Worm (Caenorhabditis elegans): ENCODE measurements around the gene F47B10.8.
A peak's percentile ranks its signal among the peaks of the same experiment; 100 is the strongest.

F47B10.8 gene

DNA sequence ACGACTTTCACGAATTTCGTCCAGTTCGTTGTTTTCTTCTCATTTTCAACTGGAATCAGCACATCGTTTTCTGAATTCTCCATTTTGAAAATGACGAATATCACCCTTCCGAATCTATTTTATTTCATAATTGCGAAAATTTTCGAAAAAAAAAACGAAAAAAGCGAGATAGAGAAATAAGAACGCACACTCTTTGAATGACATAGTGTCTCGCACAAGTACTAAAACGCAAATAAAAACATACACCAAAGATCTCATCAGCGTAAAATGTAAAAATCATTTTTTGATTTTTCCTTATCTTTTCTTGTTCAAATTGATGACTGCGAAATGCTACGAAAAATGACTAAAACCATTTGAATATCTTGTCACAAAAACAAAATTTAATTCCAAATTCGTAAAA, 46.3 kb downstream of the F47B10.8 start, which contains the start of gene pgp-8:
TSS of gene pgp-8 (minus strand) at position 101 of the 400 bp plus-strand sequence.
- TF ChIP-seq nhr-80 (tag; optimal IDR thresholded peaks at IDR 0.05) (peak; percentile 12), nhr-90 (tag; optimal IDR thresholded peaks at IDR 0.05) (no peak), K12H6.12 (tag; optimal IDR thresholded peaks at IDR 0.05) (no peak)

DNA sequence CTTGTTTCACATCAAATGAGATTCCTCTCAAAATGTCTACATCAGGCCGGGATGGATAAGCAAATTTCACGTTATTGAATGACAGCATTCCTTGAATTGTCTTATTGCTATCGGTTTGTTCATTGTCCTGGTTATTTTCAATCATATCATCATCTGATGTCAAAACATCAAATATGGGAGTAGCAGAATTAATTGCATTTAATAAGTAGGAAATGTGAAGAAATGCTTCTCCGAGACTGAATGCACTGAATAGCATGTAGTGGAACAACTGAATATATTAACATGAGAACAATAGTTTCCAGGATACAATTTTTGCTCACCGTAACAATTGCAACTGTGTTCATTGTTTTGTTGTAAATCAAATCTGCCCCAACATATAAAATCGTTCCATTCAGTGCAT, 48.0 kb downstream of the F47B10.8 start:
- no peak for TF ChIP-seq ekl-4 (GFP tag; IDR thresholded peaks at IDR 0.05)
- no peak for TF ChIP-seq F22D6.2 (tag; optimal IDR thresholded peaks at IDR 0.05)
- TF ChIP-seq lsl-1 (GFP tag; optimal IDR thresholded peaks at IDR 0.05): no peak
- no peak for TF ChIP-seq snpc-3.4 (tag; optimal IDR thresholded peaks at IDR 0.05)
- no peak for TF ChIP-seq B0019.2 (GFP tag; conservative IDR thresholded peaks at IDR 0.05)

DNA sequence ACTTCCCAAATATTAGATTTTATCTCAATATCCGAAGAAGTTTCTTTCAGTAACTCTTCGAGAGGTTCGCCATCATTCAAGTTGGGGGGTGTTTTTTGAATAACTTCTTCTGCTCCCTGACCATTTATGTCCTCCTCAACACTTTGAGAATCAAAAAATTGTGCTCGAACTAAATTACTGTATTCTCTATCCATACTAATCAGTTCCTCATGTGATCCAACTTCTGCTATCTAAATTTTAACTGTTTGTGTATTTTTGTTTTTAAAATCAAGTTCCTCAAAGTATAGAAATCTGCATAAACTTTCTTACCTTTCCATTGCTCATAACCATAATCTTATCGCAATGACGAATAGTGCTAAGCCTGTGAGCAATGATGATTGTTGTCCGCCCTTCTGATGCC, 48.9 kb downstream of the F47B10.8 start:
- no peak for TF ChIP-seq hmg-20 (GFP tag; IDR thresholded peaks at IDR 0.05)
- no peak for TF ChIP-seq sea-2 (GFP tag; IDR thresholded peaks at IDR 0.05)
- no peak for TF ChIP-seq unc-62 (GFP tag; optimal IDR thresholded peaks at IDR 0.05)
- no peak for TF ChIP-seq C06A6.2 (GFP tag; conservative IDR thresholded peaks at IDR 0.05)
- TF ChIP-seq F39B2.1 (GFP tag; IDR thresholded peaks at IDR 0.05): no peak
- TF ChIP-seq hmg-1.2 (GFP tag; IDR thresholded peaks at IDR 0.05): no peak
- TF ChIP-seq egrh-3 (GFP tag; IDR thresholded peaks at IDR 0.05): no peak
- no peak for TF ChIP-seq Y79H2A.3 (GFP tag; conservative IDR thresholded peaks at IDR 0.05)
- no peak for TF ChIP-seq fkh-3 (tag; optimal IDR thresholded peaks at IDR 0.05)
- no peak for TF ChIP-seq nfya-1 (tag; optimal IDR thresholded peaks at IDR 0.05; ENCODE audit: borderline replicate concordance, insufficient read depth)
- no peak for TF ChIP-seq madf-8 (GFP tag; conservative IDR thresholded peaks at IDR 0.05)
- TF ChIP-seq B0019.2 (GFP tag; conservative IDR thresholded peaks at IDR 0.05): no peak
- no peak for TF ChIP-seq ccch-3 (GFP tag; optimal IDR thresholded peaks at IDR 0.05)
- no peak for TF ChIP-seq snpc-1.1 (tag; optimal IDR thresholded peaks at IDR 0.05; ENCODE audit: insufficient read depth)
- TF ChIP-seq zfh-2 (GFP tag; conservative IDR thresholded peaks at IDR 0.05): no peak

DNA sequence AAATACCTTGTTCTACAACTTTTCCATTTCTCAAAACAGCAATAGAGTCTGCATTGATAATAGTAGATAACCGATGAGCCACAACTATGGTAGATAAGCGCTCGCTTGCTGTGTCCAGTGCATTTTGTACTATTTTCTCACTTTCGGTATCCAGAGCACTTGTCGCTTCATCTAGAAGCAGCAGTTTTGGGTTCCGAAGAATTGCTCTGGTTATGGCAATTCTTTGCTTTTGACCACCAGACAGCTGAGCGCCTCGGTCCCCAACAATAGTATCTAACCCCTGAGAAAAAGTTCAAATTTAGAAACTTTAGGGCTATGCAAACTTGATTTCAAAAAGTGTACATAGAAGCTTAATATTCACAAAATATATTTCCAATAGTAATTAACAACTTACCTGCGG, 51.0 kb downstream of the F47B10.8 start:
- TF ChIP-seq F57C9.4 (tag; optimal IDR thresholded peaks at IDR 0.05) (no peak), let-607 (tag; optimal IDR thresholded peaks at IDR 0.05) (no peak), zim-3 (tag; optimal IDR thresholded peaks at IDR 0.05) (no peak), snpc-1.1 (tag; optimal IDR thresholded peaks at IDR 0.05; ENCODE audit: insufficient read depth) (no peak), egl-44 (GFP tag; IDR thresholded peaks at IDR 0.05) (no peak), sea-2 (GFP tag; IDR thresholded peaks at IDR 0.05) (no peak), aptf-3 (GFP tag; IDR thresholded peaks at IDR 0.05) (no peak), nhr-80 (tag; optimal IDR thresholded peaks at IDR 0.05) (no peak), B0019.2 (GFP tag; conservative IDR thresholded peaks at IDR 0.05) (no peak), B0261.1 (tag; optimal IDR thresholded peaks at IDR 0.05) (no peak), unc-130 (GFP tag; optimal IDR thresholded peaks at IDR 0.05) (no peak), bed-1 (GFP tag; IDR thresholded peaks at IDR 0.05) (no peak), lag-1 (GFP tag; IDR thresholded peaks at IDR 0.05) (no peak), akir-1 (GFP tag; optimal IDR thresholded peaks at IDR 0.05) (no peak)

DNA sequence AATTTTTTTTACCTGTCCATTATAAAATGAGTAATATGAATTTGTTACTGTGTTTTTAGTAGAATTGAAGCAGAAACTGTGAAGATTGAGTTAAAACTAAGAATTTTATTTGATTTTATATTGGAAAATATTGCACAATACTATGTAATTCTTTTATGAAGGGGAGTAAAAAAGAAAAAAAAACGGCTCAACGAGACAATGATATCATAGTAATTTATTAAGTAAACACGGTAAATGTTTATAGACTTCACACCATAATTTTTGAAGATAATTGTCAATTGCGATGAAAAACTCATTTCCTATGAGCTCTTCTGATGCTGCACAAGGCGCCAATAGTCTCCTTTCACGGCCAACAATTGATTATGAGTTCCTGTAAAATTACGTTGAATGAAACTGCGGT, 51.4 kb downstream of the F47B10.8 start, which contains the start of gene pgp-5:
TSS of gene pgp-5 (minus strand) at position 87 of the 400 bp plus-strand sequence.
- TF ChIP-seq ceh-79 (tag; optimal IDR thresholded peaks at IDR 0.05) (no peak), die-1 (tag; optimal IDR thresholded peaks at IDR 0.05) (no peak), unc-130 (GFP tag; optimal IDR thresholded peaks at IDR 0.05) (no peak), ztf-18 (tag; optimal IDR thresholded peaks at IDR 0.05) (no peak), pha-4 (tag; optimal IDR thresholded peaks at IDR 0.05) (no peak), pbrm-1 (GFP tag; IDR thresholded peaks at IDR 0.05) (no peak), T26A5.8 (tag; optimal IDR thresholded peaks at IDR 0.05) (no peak), nhr-27 (tag; optimal IDR thresholded peaks at IDR 0.05) (no peak), F49E8.2 (tag; optimal IDR thresholded peaks at IDR 0.05; ENCODE audit: insufficient read depth) (no peak), ccch-3 (GFP tag; optimal IDR thresholded peaks at IDR 0.05) (no peak), nhr-90 (tag; optimal IDR thresholded peaks at IDR 0.05) (no peak), F10E7.11 (tag; optimal IDR thresholded peaks at IDR 0.05) (no peak), nhr-120 (GFP tag; IDR thresholded peaks at IDR 0.05) (no peak), F23B12.7 (tag; optimal IDR thresholded peaks at IDR 0.05; ENCODE audit: insufficient read depth) (no peak)

Measured in whole organism, young adult.